Worm (Caenorhabditis elegans) whole organism, L3 larva: ENCODE data around the gene repo-1.
A peak's percentile ranks its signal among the peaks of the same experiment; 100 is the strongest.

Source experiments
- R02D3.7 ChIP-seq: fragments of 150-350 bp; optimal IDR thresholded peaks from 2 replicates; lab custom pipeline; 2014; ENCODE audit warnings: missing biosample characterization, missing genetic modification characterization
- ZK546.5 ChIP-seq: sonication (generic microtip); optimal IDR thresholded peaks from 2 replicates; lab custom pipeline; 2017; ENCODE audit warnings: missing biosample characterization, missing genetic modification characterization
- aly-2 ChIP-seq: fragments of 150-350 bp; optimal IDR thresholded peaks from 2 replicates; lab custom pipeline; 2014; ENCODE audit warnings: missing biosample characterization, missing genetic modification characterization
- ama-1 ChIP-seq: fragments of 150-350 bp; optimal IDR thresholded peaks from 2 replicates; lab custom pipeline; 2018
- ceh-28 ChIP-seq: fragments of 150-350 bp; optimal IDR thresholded peaks from 2 replicates; lab custom pipeline; 2014; ENCODE audit warnings: missing biosample characterization, missing genetic modification reagents, missing genetic modification characterization
- ceh-82 ChIP-seq: fragments of 150-350 bp; optimal IDR thresholded peaks from 2 replicates; lab custom pipeline; 2014; ENCODE audit warnings: missing biosample characterization, missing genetic modification characterization
- ceh-9 ChIP-seq: sonication (generic microtip); optimal IDR thresholded peaks from 2 replicates; lab custom pipeline; 2018; ENCODE audit warnings: missing biosample characterization, missing genetic modification characterization
- egl-5 ChIP-seq: fragments of 150-350 bp; optimal IDR thresholded peaks from 2 replicates; lab custom pipeline; 2017; ENCODE audit warnings: missing biosample characterization, missing genetic modification reagents, missing genetic modification characterization, inconsistent platforms
- elt-1 ChIP-seq: fragments of 150-350 bp; optimal IDR thresholded peaks from 2 replicates; lab custom pipeline; 2014; ENCODE audit warnings: missing biosample characterization, missing genetic modification characterization
- elt-2 ChIP-seq: sonication (generic microtip); optimal IDR thresholded peaks from 2 replicates; lab custom pipeline; 2016; ENCODE audit warnings: missing genetic modification reagents, mild to moderate bottlenecking, missing genetic modification characterization, missing compliant biosample characterization
- elt-3 ChIP-seq, 3 experiments: fragments of 150-350 bp in 1 of 3; sonication (generic microtip) in 2 of 3; optimal IDR thresholded peaks; 2 replicates in 2 of 3; 4 replicates in 1 of 3; lab custom pipeline; 2014 to 2017; ENCODE audit warnings: missing biosample characterization in 3 of 3, missing genetic modification characterization in 3 of 3
- eor-1 ChIP-seq, 2 experiments: fragments of 150-350 bp; optimal IDR thresholded peaks; 2 replicates each; lab custom pipeline; 2014 to 2018; ENCODE audit warnings: missing biosample characterization in 2 of 2, missing genetic modification characterization in 2 of 2
- fkh-10 ChIP-seq: sonication (generic microtip); optimal IDR thresholded peaks from 2 replicates; lab custom pipeline; 2017; ENCODE audit warnings: missing biosample characterization, missing genetic modification reagents, missing genetic modification characterization
- fkh-2 ChIP-seq: fragments of 150-350 bp; optimal IDR thresholded peaks from 2 replicates; lab custom pipeline; 2014; ENCODE audit warnings: missing biosample characterization, missing genetic modification reagents, missing genetic modification characterization
- hmg-11 ChIP-seq: sonication (generic microtip); optimal IDR thresholded peaks from 2 replicates; lab custom pipeline; 2016; ENCODE audit warnings: missing genetic modification characterization, missing compliant biosample characterization
- lin-15B ChIP-seq: fragments of 150-350 bp; optimal IDR thresholded peaks from 2 replicates; lab custom pipeline; 2014; ENCODE audit warnings: missing biosample characterization, missing genetic modification characterization
- lin-39 ChIP-seq: fragments of 150-350 bp; optimal IDR thresholded peaks from 2 replicates; lab custom pipeline; 2018; ENCODE audit warnings: missing biosample characterization, missing genetic modification reagents, missing genetic modification characterization
- lsy-12 ChIP-seq: sonication (generic microtip); optimal IDR thresholded peaks from 2 replicates; lab custom pipeline; 2016; ENCODE audit warnings: mild to moderate bottlenecking, missing genetic modification characterization, missing compliant biosample characterization
- mdl-1 ChIP-seq: fragments of 150-350 bp; optimal IDR thresholded peaks from 2 replicates; lab custom pipeline; 2014; ENCODE audit warnings: missing biosample characterization, missing genetic modification characterization
- nfya-1 ChIP-seq: sonication (generic microtip); optimal IDR thresholded peaks from 2 replicates; lab custom pipeline; 2017; ENCODE audit warnings: missing genetic modification characterization, mild to moderate bottlenecking, missing compliant biosample characterization, antibody characterized with exemption, moderate library complexity; ENCODE audit not compliant: insufficient read depth
- nhr-11 ChIP-seq: fragments of 150-350 bp; optimal IDR thresholded peaks from 2 replicates; lab custom pipeline; 2014; ENCODE audit warnings: missing biosample characterization, missing genetic modification characterization
- nhr-23 ChIP-seq: fragments of 150-350 bp; optimal IDR thresholded peaks from 2 replicates; lab custom pipeline; 2014; ENCODE audit warnings: missing biosample characterization, missing genetic modification reagents, missing genetic modification characterization
- nhr-25 ChIP-seq: sonication (generic microtip); optimal IDR thresholded peaks from 2 replicates; lab custom pipeline; 2017; ENCODE audit warnings: missing biosample characterization, missing genetic modification characterization
- nhr-28 ChIP-seq: fragments of 150-350 bp; optimal IDR thresholded peaks from 2 replicates; lab custom pipeline; 2014; ENCODE audit warnings: missing biosample characterization, missing genetic modification characterization
- nhr-43 ChIP-seq: sonication (generic microtip); optimal IDR thresholded peaks from 2 replicates; lab custom pipeline; 2016; ENCODE audit warnings: mild to moderate bottlenecking, missing genetic modification characterization, missing compliant biosample characterization; ENCODE audit not compliant: poor library complexity, severe bottlenecking
- nhr-67 ChIP-seq: fragments of 150-350 bp; optimal IDR thresholded peaks from 2 replicates; lab custom pipeline; 2014; ENCODE audit warnings: missing biosample characterization, missing genetic modification characterization
- nhr-76 ChIP-seq: fragments of 150-350 bp; sonication (generic microtip); optimal IDR thresholded peaks from 5 replicates; lab custom pipeline; 2014; ENCODE audit warnings: missing biosample characterization, missing genetic modification characterization
- nhr-77 ChIP-seq: fragments of 150-350 bp; optimal IDR thresholded peaks from 2 replicates; lab custom pipeline; 2014; ENCODE audit warnings: missing biosample characterization, missing genetic modification characterization
- sea-2 ChIP-seq: fragments of 150-350 bp; sonication (generic microtip); optimal IDR thresholded peaks from 4 replicates; lab custom pipeline; 2014; ENCODE audit warnings: missing biosample characterization, missing genetic modification reagents, missing genetic modification characterization
- skn-1 ChIP-seq: fragments of 150-350 bp; optimal IDR thresholded peaks from 2 replicates; lab custom pipeline; 2014; ENCODE audit warnings: missing biosample characterization, missing genetic modification characterization
- snpc-4 ChIP-seq: fragments of 150-350 bp; optimal IDR thresholded peaks from 2 replicates; lab custom pipeline; 2014; ENCODE audit warnings: missing biosample characterization, missing genetic modification characterization
- tbx-2 ChIP-seq: sonication (generic microtip); optimal IDR thresholded peaks from 2 replicates; lab custom pipeline; 2016; ENCODE audit warnings: mild to moderate bottlenecking, missing genetic modification characterization, missing compliant biosample characterization
- unc-62 ChIP-seq: fragments of 150-350 bp; sonication (generic microtip); optimal IDR thresholded peaks from 4 replicates; lab custom pipeline; 2014; ENCODE audit warnings: missing biosample characterization, missing genetic modification reagents, missing genetic modification characterization
- zag-1 ChIP-seq: fragments of 150-350 bp; optimal IDR thresholded peaks from 2 replicates; lab custom pipeline; 2014; ENCODE audit warnings: missing biosample characterization, missing genetic modification characterization
- ztf-11 ChIP-seq: fragments of 150-350 bp; optimal IDR thresholded peaks from 2 replicates; lab custom pipeline; 2014; ENCODE audit warnings: missing biosample characterization, missing genetic modification characterization

The repo-1 gene

ce11 chrIV:12056603-12057002 lies 27.7 kb upstream of the repo-1 start, which contains the start of gene K08E4.2:
Gene K08E4.2, minus strand, starts transcription at chrIV:12056656.
- TF ChIP-seq snpc-4 (tag; lab: Kevin White, UChicago) (no peak), aly-2 (tag; lab: Kevin White, UChicago) (no peak), elt-1 (no peak), nhr-11 (tag; lab: Kevin White, UChicago) (no peak), nfya-1 (no peak), ZK546.5 (tag; lab: Kevin White, UChicago) (no peak), ceh-28 (tag; lab: Kevin White, UChicago) (no peak)

DNA sequence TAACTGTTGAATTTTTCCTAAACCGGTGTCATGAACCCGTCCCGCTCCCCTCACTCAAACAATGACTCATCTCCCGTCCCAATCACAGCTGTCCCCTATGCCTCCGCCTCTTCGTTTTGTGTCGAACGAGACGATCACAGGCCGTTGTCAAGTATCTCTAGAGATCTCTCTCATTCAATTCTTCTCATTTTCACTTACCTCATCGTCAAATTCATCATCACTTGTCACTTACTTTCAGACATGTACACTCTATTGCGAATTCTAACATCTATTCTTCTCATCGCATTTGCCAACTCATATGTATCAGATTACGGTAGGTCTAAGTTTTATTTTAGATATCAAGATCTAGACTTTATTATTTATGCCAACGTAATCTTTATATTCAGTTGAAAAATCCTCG lies 26.8 kb upstream of the repo-1 start, which contains the start of gene K08E4.3:
Gene K08E4.3, plus strand, starts transcription at position 235 of the 400 bp plus-strand sequence.
- TF ChIP-seq nfya-1 (peak; percentile 55), unc-62 (peak; percentile 33), elt-3 (tag; optimal IDR thresholded peaks at IDR 0.05; lab: Kevin White, UChicago) (no peak), fkh-10 (GFP tag; lab: Kevin White, UChicago) (no peak)
- TF ChIP-seq, all 47 proteins: peak for 2

DNA sequence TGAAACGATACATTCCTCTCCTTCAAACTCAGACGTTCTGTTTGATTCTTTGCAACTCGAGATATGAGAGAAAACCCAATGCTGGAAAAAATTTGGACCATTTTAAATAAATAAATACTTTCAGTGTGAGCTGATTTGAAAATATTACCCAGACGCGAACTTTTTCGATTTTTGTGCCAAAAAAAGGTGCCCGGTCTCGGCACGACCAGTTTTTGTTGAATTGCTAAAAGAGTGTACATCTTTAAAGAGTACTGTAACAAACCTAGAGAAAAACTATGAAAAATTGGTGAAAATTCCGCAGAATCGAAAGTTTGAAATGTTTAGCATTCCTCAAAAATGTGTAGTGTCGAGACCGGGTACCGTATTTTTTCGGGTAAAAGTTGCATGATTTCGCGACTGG lies 23.0 kb upstream of the repo-1 start, which contains the start of gene K08E4.8:
Gene K08E4.8, minus strand, starts transcription at position 101 of the 400 bp plus-strand sequence.
- TF ChIP-seq nhr-25 (tag; lab: Kevin White, UChicago) (no peak), skn-1 (tag; lab: Kevin White, UChicago) (no peak), zag-1 (tag; lab: Kevin White, UChicago) (no peak), R02D3.7 (tag; lab: Kevin White, UChicago) (no peak), eor-1 (tag; optimal IDR thresholded peaks at IDR 0.05; lab: Kevin White, UChicago) (no peak), unc-62 (no peak), mdl-1 (tag; lab: Kevin White, UChicago) (no peak), nhr-23 (tag; lab: Kevin White, UChicago) (no peak), ama-1 (lab: Kevin White, UChicago) (no peak), ceh-9 (tag; lab: Kevin White, UChicago) (no peak), sea-2 (GFP tag; lab: Kevin White, UChicago) (no peak)
- TF ChIP-seq, all 47 proteins: peak for 0

- TF ChIP-seq ZK546.5 (tag; lab: Kevin White, UChicago) = no peak
- TF ChIP-seq nhr-76 (tag; lab: Kevin White, UChicago) = no peak
- TF ChIP-seq elt-1 = no peak
- no peak for TF ChIP-seq nhr-23 (tag; lab: Kevin White, UChicago)
- no peak for TF ChIP-seq nhr-25 (tag; lab: Kevin White, UChicago)
- no peak for TF ChIP-seq R02D3.7 (tag; lab: Kevin White, UChicago)
- no peak for TF ChIP-seq lin-15B (tag; lab: Kevin White, UChicago)
- TF ChIP-seq ceh-82 = no peak
- no peak for TF ChIP-seq ceh-28 (tag; lab: Kevin White, UChicago)
- no peak for TF ChIP-seq tbx-2
- no peak for TF ChIP-seq elt-3 (tag; optimal IDR thresholded peaks at IDR 0.05; lab: Kevin White, UChicago)
- no peak for TF ChIP-seq snpc-4 (tag; lab: Kevin White, UChicago)
- TF ChIP-seq fkh-2 = no peak
- no peak for TF ChIP-seq nhr-28 (tag; lab: Kevin White, UChicago)
- no peak for TF ChIP-seq lin-39
- TF ChIP-seq nhr-11 (tag; lab: Kevin White, UChicago) = no peak
- no peak for TF ChIP-seq ztf-11 (tag; lab: Kevin White, UChicago)
- TF ChIP-seq nfya-1 = no peak
- TF ChIP-seq aly-2 (tag; lab: Kevin White, UChicago) = no peak
These were observed 15.7 kb upstream of the repo-1 start, which contains the start of gene bath-37 for ce11 chrIV:12068590-12068989. Gene bath-37, plus strand, starts transcription at chrIV:12068890.

- TF ChIP-seq tbx-2 (no peak), elt-1 (no peak), nhr-67 (no peak), hmg-11 (tag; lab: Kevin White, UChicago) (no peak), nhr-43 (tag; lab: Kevin White, UChicago) (no peak), lsy-12 (no peak), nhr-25 (tag; lab: Kevin White, UChicago) (no peak), sea-2 (GFP tag; lab: Kevin White, UChicago) (no peak), egl-5 (tag; lab: Kevin White, UChicago) (no peak), ceh-28 (tag; lab: Kevin White, UChicago) (no peak), lin-15B (tag; lab: Kevin White, UChicago) (no peak), zag-1 (tag; lab: Kevin White, UChicago) (no peak), elt-3 (tag; optimal IDR thresholded peaks at IDR 0.05; lab: Kevin White, UChicago) (no peak), elt-2 (tag; lab: Kevin White, UChicago) (no peak), nhr-77 (tag; lab: Kevin White, UChicago) (no peak)
These were observed 8.8 kb upstream of the repo-1 start, which contains the start of gene K08E4.7 for ce11 chrIV:12075497-12075896. Gene K08E4.7, plus strand, starts transcription at chrIV:12075797.
